Worm (Caenorhabditis elegans) whole organism, L2 larva: Measurements from ENCODE around the gene R02D5.24.
A peak's percentile ranks its signal among the peaks of the same experiment; 100 is the strongest.
"Not testable (repeated sequence)": the region's sequence is repeated elsewhere in the genome, so short reads cannot be mapped to it uniquely, and the experiment has no call there.

Experiments used
- Y55F3AM.14 ChIP-seq: fragments of 200-800 bp; sonication (Bioruptor generic); optimal IDR thresholded peaks from 2 replicates; lab custom pipeline; 2018; ENCODE audit warnings: mild to moderate bottlenecking, missing genetic modification characterization, missing compliant biosample characterization
- crh-2 ChIP-seq: sonication (generic microtip); optimal IDR thresholded peaks from 2 replicates; lab custom pipeline; 2017; ENCODE audit warnings: missing biosample characterization, missing genetic modification characterization
- lin-11 ChIP-seq: fragments of 150-350 bp; sonication (generic microtip); optimal IDR thresholded peaks from 2 replicates; lab custom pipeline; 2014; ENCODE audit warnings: missing biosample characterization, missing genetic modification characterization, inconsistent platforms, mixed read lengths
- lin-13 ChIP-seq: fragments of 150-350 bp; optimal IDR thresholded peaks from 2 replicates; lab custom pipeline; 2014; ENCODE audit warnings: missing biosample characterization, missing genetic modification reagents, missing genetic modification characterization
- mdl-1 ChIP-seq, 2 experiments: fragments of 150-350 bp in 1 of 2; sonication (generic microtip) in 1 of 2; optimal IDR thresholded peaks; 2 replicates each; lab custom pipeline; 2017; ENCODE audit warnings: missing biosample characterization in 2 of 2, missing genetic modification characterization in 2 of 2
- snpc-4 ChIP-seq: fragments of 150-350 bp; optimal IDR thresholded peaks from 2 replicates; lab custom pipeline; 2014; ENCODE audit warnings: missing biosample characterization, missing genetic modification characterization
- unc-39 ChIP-seq: fragments of 150-350 bp; optimal IDR thresholded peaks from 2 replicates; lab custom pipeline; 2014; ENCODE audit warnings: missing biosample characterization, missing genetic modification characterization
- unc-62 ChIP-seq: fragments of 150-350 bp; optimal IDR thresholded peaks from 2 replicates; lab custom pipeline; 2014; ENCODE audit warnings: missing biosample characterization, missing genetic modification reagents, missing genetic modification characterization
- zag-1 ChIP-seq: fragments of 150-350 bp; optimal IDR thresholded peaks from 2 replicates; lab custom pipeline; 2014; ENCODE audit warnings: missing biosample characterization, missing genetic modification characterization

DNA sequence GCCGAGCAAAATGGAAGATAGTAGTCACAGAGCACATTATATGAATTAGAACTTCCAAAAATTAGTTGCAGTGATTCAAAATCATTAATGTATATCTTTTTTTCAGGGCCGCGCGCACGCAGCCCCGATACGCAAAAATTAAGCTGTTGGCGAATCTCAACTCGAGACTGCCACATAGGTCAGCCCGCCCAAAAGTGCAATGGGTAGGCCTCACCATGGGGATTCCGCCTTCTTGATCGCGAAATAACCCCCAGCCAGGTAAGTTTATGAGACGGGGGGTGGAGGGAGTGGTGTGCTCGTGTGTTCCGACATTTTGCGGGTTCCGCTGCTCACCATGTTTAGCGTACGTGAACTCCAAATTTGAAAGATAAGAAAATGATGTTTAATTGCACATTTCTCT lies 38.1 kb upstream of the R02D5.24 start, which contains the start of gene F08H9.3:
- peak; percentile 85 for TF ChIP-seq snpc-4 (tag; lab: Kevin White, UChicago)
- not testable (repeated sequence) for TF ChIP-seq crh-2 (tag; lab: Kevin White, UChicago); zag-1 (tag; lab: Kevin White, UChicago); unc-62 (GFP tag; lab: Kevin White, UChicago); mdl-1 (tag; optimal IDR thresholded peaks at IDR 0.05; lab: Kevin White, UChicago); unc-39 (tag; lab: Kevin White, UChicago); Y55F3AM.14 (GFP tag; lab: Kevin White, UChicago); lin-11; lin-13 (GFP tag; lab: Kevin White, UChicago)
